Fruit fly (Drosophila melanogaster): ENCODE results near the gene Hsp67Bc.

DNA sequence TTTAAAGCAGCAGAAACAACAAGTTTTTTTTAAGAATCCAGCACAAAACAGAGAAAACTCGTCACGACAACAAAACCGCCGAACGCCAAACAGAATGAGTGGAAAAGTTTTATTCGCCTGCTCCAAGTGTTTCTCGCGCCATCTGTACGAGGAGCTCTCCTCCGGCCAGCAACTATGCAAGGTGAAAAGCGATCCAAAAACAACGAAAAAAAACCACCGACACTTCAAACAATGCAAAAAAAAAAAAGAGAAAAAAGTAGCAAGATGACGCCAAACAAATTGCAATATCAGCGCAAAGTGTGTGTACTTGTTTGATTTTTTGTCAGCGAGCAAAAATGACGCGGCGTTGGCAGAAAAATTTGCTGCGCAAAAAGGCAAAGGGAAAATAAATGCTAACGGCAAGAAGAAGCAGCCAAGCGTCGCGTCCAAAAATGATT lies 4.8 kb downstream of the Hsp67Bc start:
- TF ChIP-seq Dll (optimal IDR thresholded peaks at IDR 0.05) (no peak), CG8478 (optimal IDR thresholded peaks at IDR 0.05) (no peak)
